Worm (Caenorhabditis elegans): ENCODE measurements around the gene nlp-63.

nlp-63 gene

DNA sequence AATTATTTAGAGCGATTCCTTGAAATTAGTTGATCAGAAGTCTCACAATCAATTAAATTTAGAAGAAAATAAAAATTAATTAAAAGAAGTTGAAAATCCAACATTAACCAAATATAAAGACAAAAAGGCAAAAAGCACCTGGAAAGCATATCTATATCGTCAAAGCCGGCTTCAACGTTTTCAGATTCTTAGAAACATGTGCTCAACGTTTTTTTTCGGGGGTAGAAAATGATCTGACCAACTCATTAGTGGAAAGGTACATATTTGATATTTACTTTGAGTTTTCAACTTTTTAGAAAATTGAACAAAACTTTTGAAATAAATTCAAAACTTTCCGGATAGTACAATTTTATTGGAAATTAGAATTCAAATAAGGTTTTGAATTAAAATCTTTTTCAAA, 22.4 kb upstream of the nlp-63 start:
- TF ChIP-seq ztf-29 (GFP tag; IDR thresholded peaks at IDR 0.05) (no peak), cog-1 (tag; optimal IDR thresholded peaks at IDR 0.05) (no peak), T22C8.4 (GFP tag; IDR thresholded peaks at IDR 0.05) (no peak), tab-1 (GFP tag; IDR thresholded peaks at IDR 0.05) (no peak), ref-1 (GFP tag; conservative IDR thresholded peaks at IDR 0.05) (no peak), med-1 (GFP tag; optimal IDR thresholded peaks at IDR 0.05; ENCODE audit: insufficient read depth) (no peak), klf-2 (GFP tag; conservative IDR thresholded peaks at IDR 0.05) (no peak), flt-1 (GFP tag; IDR thresholded peaks at IDR 0.05) (no peak), ztf-23 (GFP tag; IDR thresholded peaks at IDR 0.05) (no peak)

DNA sequence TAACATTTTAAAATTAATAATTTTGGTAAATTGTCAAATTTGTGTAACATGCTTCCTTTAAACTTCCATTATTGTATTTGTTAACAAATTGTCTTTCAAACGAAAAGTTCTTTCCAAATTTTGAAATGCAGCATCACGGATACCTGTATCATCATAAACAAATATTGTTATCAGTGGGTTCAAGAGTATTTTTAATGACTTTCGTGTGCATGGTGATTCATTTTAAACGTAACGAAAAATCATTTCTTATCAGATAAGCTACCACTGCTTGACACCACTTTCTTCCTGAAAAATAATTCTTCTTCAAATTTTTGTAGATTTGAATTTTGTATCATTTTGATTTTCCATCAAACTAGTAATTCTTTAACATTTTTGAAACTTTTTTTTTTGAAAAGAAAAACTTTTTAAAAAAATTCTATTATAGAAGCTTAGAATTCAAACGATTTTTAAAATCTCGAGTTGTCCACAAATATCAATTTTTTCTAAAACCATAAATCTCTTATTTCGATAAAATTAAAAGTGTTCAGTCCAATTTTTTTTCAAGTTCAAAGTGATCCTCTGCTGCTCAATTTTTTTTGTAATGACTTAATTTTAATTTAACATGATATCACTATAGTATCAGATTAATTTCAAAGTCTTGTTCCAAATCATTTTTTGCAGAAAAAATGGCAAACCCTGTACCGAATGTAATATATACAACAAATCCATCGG, 20.8 kb upstream of the nlp-63 start, which contains the start of gene F27E5.9:
Gene F27E5.9, plus strand, starts transcription at position 661 of the 711 bp plus-strand sequence.
- TF ChIP-seq cog-1 (tag; optimal IDR thresholded peaks at IDR 0.05), result no peak
- no peak for TF ChIP-seq tab-1 (GFP tag; IDR thresholded peaks at IDR 0.05)
- TF ChIP-seq T22C8.4 (GFP tag; IDR thresholded peaks at IDR 0.05), result no peak
- no peak for TF ChIP-seq ztf-29 (GFP tag; IDR thresholded peaks at IDR 0.05)
- TF ChIP-seq med-1 (GFP tag; optimal IDR thresholded peaks at IDR 0.05; ENCODE audit: insufficient read depth), result no peak
- no peak for TF ChIP-seq klf-2 (GFP tag; conservative IDR thresholded peaks at IDR 0.05)

DNA sequence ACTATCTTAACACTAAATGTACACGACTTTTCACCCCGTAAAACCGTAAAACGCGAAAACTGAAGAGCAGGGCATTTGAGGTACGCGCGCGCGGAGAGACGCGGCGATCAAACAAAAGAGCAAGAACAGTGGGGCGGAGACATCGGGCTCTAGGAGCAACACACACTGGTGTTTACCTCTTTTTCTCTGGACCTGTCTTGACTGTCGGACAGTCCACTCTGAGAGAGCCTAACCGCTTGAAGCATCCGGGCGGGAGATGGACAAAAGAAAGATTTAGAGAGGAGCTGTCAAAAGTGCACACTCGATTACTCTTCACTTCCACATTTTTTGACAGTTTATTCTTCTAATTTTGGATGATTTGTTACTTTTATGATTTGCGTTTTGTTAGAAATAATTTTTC, 18.4 kb upstream of the nlp-63 start:
- TF ChIP-seq ref-1 (GFP tag; conservative IDR thresholded peaks at IDR 0.05) (no peak), klf-2 (GFP tag; conservative IDR thresholded peaks at IDR 0.05) (no peak), T22C8.4 (GFP tag; IDR thresholded peaks at IDR 0.05) (no peak), ztf-23 (GFP tag; IDR thresholded peaks at IDR 0.05) (no peak), ztf-29 (GFP tag; IDR thresholded peaks at IDR 0.05) (no peak), med-1 (GFP tag; optimal IDR thresholded peaks at IDR 0.05; ENCODE audit: insufficient read depth) (no peak), tab-1 (GFP tag; IDR thresholded peaks at IDR 0.05) (no peak), cog-1 (tag; optimal IDR thresholded peaks at IDR 0.05) (no peak), flt-1 (GFP tag; IDR thresholded peaks at IDR 0.05) (no peak)

DNA sequence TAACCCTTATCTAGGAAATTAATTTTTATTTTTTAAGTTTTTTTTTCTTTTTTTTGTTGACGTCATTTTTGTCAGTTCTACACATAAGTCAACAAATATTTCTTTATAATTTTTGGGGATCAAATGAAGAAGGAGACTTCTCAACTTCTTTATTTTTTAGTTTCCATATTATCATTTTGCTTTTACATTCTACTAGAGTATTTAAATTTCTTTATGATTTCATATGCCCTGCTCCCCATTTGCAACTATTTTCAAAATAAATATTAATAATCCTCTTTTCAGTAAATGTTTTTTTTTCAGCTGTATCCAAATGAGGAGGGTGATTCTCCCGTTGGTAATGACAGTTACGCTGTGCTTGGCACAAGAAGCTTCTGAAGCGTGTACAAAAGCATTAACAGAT, 17.8 kb upstream of the nlp-63 start, which contains the start of gene phg-1:
Gene phg-1, plus strand, starts transcription at position 301 of the 400 bp plus-strand sequence.
- no peak for TF ChIP-seq cog-1 (tag; optimal IDR thresholded peaks at IDR 0.05)
- TF ChIP-seq ref-1 (GFP tag; conservative IDR thresholded peaks at IDR 0.05), result no peak
- TF ChIP-seq med-1 (GFP tag; optimal IDR thresholded peaks at IDR 0.05; ENCODE audit: insufficient read depth), result no peak
- TF ChIP-seq klf-2 (GFP tag; conservative IDR thresholded peaks at IDR 0.05), result no peak
- TF ChIP-seq T22C8.4 (GFP tag; IDR thresholded peaks at IDR 0.05), result no peak
- no peak for TF ChIP-seq flt-1 (GFP tag; IDR thresholded peaks at IDR 0.05)
- TF ChIP-seq tab-1 (GFP tag; IDR thresholded peaks at IDR 0.05), result no peak
- no peak for TF ChIP-seq ztf-23 (GFP tag; IDR thresholded peaks at IDR 0.05)
- TF ChIP-seq ztf-29 (GFP tag; IDR thresholded peaks at IDR 0.05), result no peak

DNA sequence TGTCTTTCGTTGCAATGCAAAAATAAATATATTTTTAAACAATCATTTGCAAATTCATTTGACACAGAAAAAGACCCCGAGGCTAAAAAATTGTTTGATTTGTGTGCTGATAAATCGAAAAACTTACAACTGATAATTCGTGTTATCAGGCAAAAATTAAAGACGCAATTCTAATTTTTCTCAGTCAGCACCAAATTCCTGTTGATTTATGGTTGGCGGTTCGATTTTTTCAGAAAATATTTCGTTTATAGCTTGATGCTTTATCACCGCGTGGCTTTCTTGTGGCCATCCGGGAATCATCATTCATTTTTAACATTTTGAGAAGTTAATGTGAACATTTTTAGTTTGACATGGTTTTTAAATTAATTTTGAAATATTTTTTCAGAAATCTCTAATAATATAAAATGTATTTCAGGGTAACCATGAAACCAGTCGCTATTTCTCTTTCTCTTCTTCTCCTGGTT, 16.0 kb upstream of the nlp-63 start, which contains the start of gene asah-2:
Gene asah-2, plus strand, starts transcription at position 414 of the 464 bp plus-strand sequence.
- TF ChIP-seq klf-2 (GFP tag; conservative IDR thresholded peaks at IDR 0.05), result no peak
- TF ChIP-seq ztf-29 (GFP tag; IDR thresholded peaks at IDR 0.05), result no peak
- TF ChIP-seq tab-1 (GFP tag; IDR thresholded peaks at IDR 0.05), result no peak
- no peak for TF ChIP-seq T22C8.4 (GFP tag; IDR thresholded peaks at IDR 0.05)
- no peak for TF ChIP-seq cog-1 (tag; optimal IDR thresholded peaks at IDR 0.05)
- TF ChIP-seq ref-1 (GFP tag; conservative IDR thresholded peaks at IDR 0.05), result no peak
- no peak for TF ChIP-seq ztf-23 (GFP tag; IDR thresholded peaks at IDR 0.05)

DNA sequence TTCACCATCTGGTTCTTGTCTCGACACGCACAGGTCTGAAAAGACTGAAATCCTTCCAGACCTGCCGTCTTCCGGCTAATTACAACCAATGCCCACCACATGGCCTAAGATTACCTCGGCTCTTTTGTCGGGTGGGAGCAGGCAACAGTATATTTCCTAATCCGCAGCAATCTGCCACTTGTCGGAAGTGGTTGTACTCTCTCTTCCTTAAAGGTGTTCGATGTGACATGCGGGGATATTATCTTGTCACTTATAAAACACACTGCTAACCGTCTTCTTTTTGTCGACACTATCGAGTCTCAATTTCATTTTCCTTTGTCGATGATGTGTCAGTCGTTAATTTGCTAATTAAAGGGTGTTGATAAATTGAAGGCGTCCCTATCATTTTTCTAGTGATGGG, 11.1 kb upstream of the nlp-63 start, which contains the start of gene F27E5.3:
Gene F27E5.3, minus strand, starts transcription at position 101 of the 400 bp plus-strand sequence.
- TF ChIP-seq ztf-23 (GFP tag; IDR thresholded peaks at IDR 0.05), result no peak
- no peak for TF ChIP-seq cog-1 (tag; optimal IDR thresholded peaks at IDR 0.05)
- TF ChIP-seq tab-1 (GFP tag; IDR thresholded peaks at IDR 0.05), result no peak
- no peak for TF ChIP-seq ztf-29 (GFP tag; IDR thresholded peaks at IDR 0.05)
- TF ChIP-seq flt-1 (GFP tag; IDR thresholded peaks at IDR 0.05), result no peak
- no peak for TF ChIP-seq T22C8.4 (GFP tag; IDR thresholded peaks at IDR 0.05)
- no peak for TF ChIP-seq med-1 (GFP tag; optimal IDR thresholded peaks at IDR 0.05; ENCODE audit: insufficient read depth)
- no peak for TF ChIP-seq klf-2 (GFP tag; conservative IDR thresholded peaks at IDR 0.05)
- no peak for TF ChIP-seq ref-1 (GFP tag; conservative IDR thresholded peaks at IDR 0.05)

DNA sequence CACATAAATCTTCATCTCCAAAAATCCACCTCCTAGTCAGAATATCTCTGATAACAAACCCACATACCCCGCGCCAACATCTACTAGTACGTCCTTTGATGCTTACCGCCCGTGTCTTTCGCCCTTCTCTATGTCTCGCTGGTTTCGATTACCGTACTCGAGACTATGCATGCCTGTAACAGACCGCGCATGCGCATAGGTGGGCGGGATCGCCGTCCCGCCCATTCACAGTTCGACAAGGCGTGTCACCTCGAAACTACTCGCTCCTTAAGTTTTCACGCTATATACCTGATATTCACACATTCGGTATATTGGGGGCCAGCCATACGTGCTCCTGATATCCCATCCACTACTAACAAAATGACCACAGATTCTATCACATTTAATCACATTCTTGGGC, 8.7 kb upstream of the nlp-63 start, which contains the start of gene pax-3:
Gene pax-3, plus strand, starts transcription at position 83 of the 400 bp plus-strand sequence.
- TF ChIP-seq T22C8.4 (GFP tag; IDR thresholded peaks at IDR 0.05) (no peak), tab-1 (GFP tag; IDR thresholded peaks at IDR 0.05) (no peak), med-1 (GFP tag; optimal IDR thresholded peaks at IDR 0.05; ENCODE audit: insufficient read depth) (no peak), cog-1 (tag; optimal IDR thresholded peaks at IDR 0.05) (no peak), ztf-23 (GFP tag; IDR thresholded peaks at IDR 0.05) (no peak), klf-2 (GFP tag; conservative IDR thresholded peaks at IDR 0.05) (no peak), ref-1 (GFP tag; conservative IDR thresholded peaks at IDR 0.05) (no peak), ztf-29 (GFP tag; IDR thresholded peaks at IDR 0.05) (no peak), flt-1 (GFP tag; IDR thresholded peaks at IDR 0.05) (no peak)

DNA sequence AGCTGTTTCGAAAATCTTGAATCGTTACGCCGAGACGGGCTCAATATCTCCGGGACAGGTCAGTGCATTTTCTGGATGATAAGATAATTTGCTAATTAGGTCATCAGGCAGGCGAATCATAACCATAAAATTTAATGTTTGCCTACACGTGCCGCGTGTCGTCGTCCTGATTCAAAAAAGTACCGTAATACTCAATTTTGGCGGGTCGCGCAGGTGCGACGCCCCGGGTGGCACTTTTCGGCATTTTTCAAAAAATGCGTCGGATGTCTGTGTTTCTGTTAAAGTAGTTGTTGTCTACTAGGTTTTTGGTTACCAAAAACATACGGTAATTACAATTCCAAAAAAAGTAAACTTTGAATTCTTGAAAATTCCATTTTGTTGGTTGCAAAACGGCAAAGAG, 7.7 kb upstream of the nlp-63 start:
- TF ChIP-seq T22C8.4 (GFP tag; IDR thresholded peaks at IDR 0.05) (no peak), ref-1 (GFP tag; conservative IDR thresholded peaks at IDR 0.05) (no peak), tab-1 (GFP tag; IDR thresholded peaks at IDR 0.05) (no peak), ztf-23 (GFP tag; IDR thresholded peaks at IDR 0.05) (no peak), flt-1 (GFP tag; IDR thresholded peaks at IDR 0.05) (no peak), klf-2 (GFP tag; conservative IDR thresholded peaks at IDR 0.05) (no peak), med-1 (GFP tag; optimal IDR thresholded peaks at IDR 0.05; ENCODE audit: insufficient read depth) (no peak), ztf-29 (GFP tag; IDR thresholded peaks at IDR 0.05) (no peak), cog-1 (tag; optimal IDR thresholded peaks at IDR 0.05) (no peak)

DNA sequence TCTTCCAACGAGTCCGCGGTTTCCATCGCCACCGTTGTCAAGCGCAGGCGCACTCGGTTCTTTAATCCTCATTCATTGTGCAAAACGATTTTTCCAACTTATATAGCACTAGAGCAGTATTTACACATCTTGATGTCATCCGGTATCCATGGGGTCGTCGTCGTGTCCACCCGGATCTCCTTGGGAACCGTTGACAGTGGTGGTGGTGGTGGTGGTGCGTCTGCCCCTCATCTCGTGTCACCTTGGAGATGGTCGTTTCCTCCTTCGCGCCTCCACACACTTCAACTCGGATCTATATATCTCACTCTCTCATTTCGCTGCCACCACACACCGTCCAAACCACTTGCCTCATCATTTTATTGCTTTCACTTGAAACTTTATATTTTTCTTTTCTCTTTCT, 7.6 kb downstream of the nlp-63 start:
- TF ChIP-seq klf-2 (GFP tag; conservative IDR thresholded peaks at IDR 0.05) (no peak), cog-1 (tag; optimal IDR thresholded peaks at IDR 0.05) (no peak), ztf-23 (GFP tag; IDR thresholded peaks at IDR 0.05) (no peak), tab-1 (GFP tag; IDR thresholded peaks at IDR 0.05) (no peak), med-1 (GFP tag; optimal IDR thresholded peaks at IDR 0.05; ENCODE audit: insufficient read depth) (no peak), flt-1 (GFP tag; IDR thresholded peaks at IDR 0.05) (peak; percentile 51; the same call in 1 of the 2 replicates), ztf-29 (GFP tag; IDR thresholded peaks at IDR 0.05) (no peak)

All from whole organism, midembryonic.